Fruit fly (Drosophila melanogaster): ENCODE results near the gene Ggt-1.

Gene Ggt-1

dm6 chrX:18506639-18507528 is 5.4 kb downstream of the Ggt-1 start (continued):
- TF ChIP-seq CG8089 (GFP tag; optimal IDR thresholded peaks at IDR 0.05) (peak; percentile 67), cwo (GFP tag; optimal IDR thresholded peaks at IDR 0.05) (peak; percentile 63), CG13775 (GFP tag; optimal IDR thresholded peaks at IDR 0.05) (peak; percentile 68), dan (GFP tag; IDR thresholded peaks at IDR 0.05) (no peak), Vsx1 (GFP tag; optimal IDR thresholded peaks at IDR 0.05) (peak; percentile 35), crp (GFP tag; optimal IDR thresholded peaks at IDR 0.05) (peak in 1 of 2 experiments; percentile 21), CG2199 (GFP tag; IDR thresholded peaks at IDR 0.05) (peak; percentile 77), bsh (GFP tag; optimal IDR thresholded peaks at IDR 0.05) (peak; percentile 38 to 81), Opbp (GFP tag; IDR thresholded peaks at IDR 0.05; ENCODE audit: partially characterized antibody) (no peak), her (GFP tag; optimal IDR thresholded peaks at IDR 0.05) (peak; percentile 65), fu2 (GFP tag; optimal IDR thresholded peaks at IDR 0.05) (peak; percentile 46), Fer1 (GFP tag; optimal IDR thresholded peaks at IDR 0.05) (peak; percentile 72), Dad (GFP tag; optimal IDR thresholded peaks at IDR 0.05) (peak; percentile 44), ci (GFP tag; IDR thresholded peaks at IDR 0.05) (peak; percentile 96), lbe (GFP tag; optimal IDR thresholded peaks at IDR 0.05) (no peak), CG2678 (tag; optimal IDR thresholded peaks at IDR 0.05) (peak; percentile 78), odd (GFP tag; optimal IDR thresholded peaks at IDR 0.05) (peak; percentile 31), CG42726 (GFP tag; IDR thresholded peaks at IDR 0.05; ENCODE audit: partially characterized antibody) (no peak), CG6254 (GFP tag; optimal IDR thresholded peaks at IDR 0.05) (peak; percentile 84), Rfx (GFP tag; IDR thresholded peaks at IDR 0.05) (peak; percentile 83), hbn (GFP tag; IDR thresholded peaks at IDR 0.05; ENCODE audit: partially characterized antibody) (no peak), Mes4 (GFP tag; optimal IDR thresholded peaks at IDR 0.05) (peak; percentile 71), E2f2 (GFP tag; IDR thresholded peaks at IDR 0.05) (peak; percentile 55), Rx (GFP tag; IDR thresholded peaks at IDR 0.05) (peak; percentile 79), ems (GFP tag; optimal IDR thresholded peaks at IDR 0.05) (peak; percentile 76), crc (GFP tag; optimal IDR thresholded peaks at IDR 0.05) (peak; percentile 30), CG11504 (tag; optimal IDR thresholded peaks at IDR 0.05) (peak; percentile 97), Side (GFP tag; optimal IDR thresholded peaks at IDR 0.05) (peak; percentile 75), CG10654 (GFP tag; optimal IDR thresholded peaks at IDR 0.05) (peak; percentile 81), sug (tag; optimal IDR thresholded peaks at IDR 0.05) (no peak), CG4820 (GFP tag; optimal IDR thresholded peaks at IDR 0.05) (peak; percentile 80), sna (GFP tag; IDR thresholded peaks at IDR 0.05; ENCODE audit: partially characterized antibody) (no peak), sob (GFP tag; IDR thresholded peaks at IDR 0.05) (peak; percentile 81), CG13296 (GFP tag; optimal IDR thresholded peaks at IDR 0.05) (peak; percentile 50), dmrt11E (tag; optimal IDR thresholded peaks at IDR 0.05) (peak; percentile 60), CG4730 (GFP tag; IDR thresholded peaks at IDR 0.05) (peak; percentile 68), CG18619 (GFP tag; optimal IDR thresholded peaks at IDR 0.05) (peak; percentile 54), pfk (GFP tag; optimal IDR thresholded peaks at IDR 0.05) (no peak), CG15073 (GFP tag; optimal IDR thresholded peaks at IDR 0.05) (no peak), scrt (GFP tag; optimal IDR thresholded peaks at IDR 0.05) (peak; percentile 61), ash1 (GFP tag; optimal IDR thresholded peaks at IDR 0.05) (no peak), CG10431 (GFP tag; optimal IDR thresholded peaks at IDR 0.05) (no peak), ato (GFP tag; IDR thresholded peaks at IDR 0.05; ENCODE audit: partially characterized antibody) (no peak), CG17328 (GFP tag; IDR thresholded peaks at IDR 0.05) (peak; percentile 90), btn (GFP tag; optimal IDR thresholded peaks at IDR 0.05) (peak; percentile 74), Sox102F (GFP tag; optimal IDR thresholded peaks at IDR 0.05) (peak; percentile 79), row (GFP tag; IDR thresholded peaks at IDR 0.05) (peak; percentile 61; the same call in 2 of the 3 replicates), CG2116 (GFP tag; optimal IDR thresholded peaks at IDR 0.05) (peak; percentile 41)

Data from whole organism, embryonic.